Fruit fly (Drosophila melanogaster): ENCODE measurements around the gene Lint-O.

Gene Lint-O

dm6 chrX:2708156-2708734, 9.7 kb downstream of the Lint-O start, which contains the start of gene CG2681 (continued):
- no peak for TF ChIP-seq CG2202 (tag; optimal IDR thresholded peaks at IDR 0.05)
- peak; percentile 53 for TF ChIP-seq CG9932 (GFP tag; IDR thresholded peaks at IDR 0.05)
- no peak for TF ChIP-seq CG12769 (tag; optimal IDR thresholded peaks at IDR 0.05)
- no peak for TF ChIP-seq run (tag; optimal IDR thresholded peaks at IDR 0.05)
- TF ChIP-seq CG16863 (GFP tag; optimal IDR thresholded peaks at IDR 0.05) = peak; percentile 17
- no peak for TF ChIP-seq CG2712 (tag; optimal IDR thresholded peaks at IDR 0.05)
- no peak for TF ChIP-seq Ravus (GFP tag; IDR thresholded peaks at IDR 0.05)
- 0 out of 2 replicates have a peak, but pooled peaks have one; percentile 12 for TF ChIP-seq sens-2 (GFP tag; IDR thresholded peaks at IDR 0.05)
- no peak for TF ChIP-seq CG33557 (GFP tag; optimal IDR thresholded peaks at IDR 0.05)
- no peak for TF ChIP-seq Gsc (GFP tag; IDR thresholded peaks at IDR 0.05)
- no peak for TF ChIP-seq Atf3 (GFP tag; optimal IDR thresholded peaks at IDR 0.05)
- TF ChIP-seq CG1529 (GFP tag; optimal IDR thresholded peaks at IDR 0.05) = no peak
- no peak for TF ChIP-seq Dref (GFP tag; IDR thresholded peaks at IDR 0.05)
- TF ChIP-seq az2 (GFP tag; optimal IDR thresholded peaks at IDR 0.05) = peak; percentile 32
- TF ChIP-seq tap (tag; optimal IDR thresholded peaks at IDR 0.05) = no peak
- TF ChIP-seq BtbVII (GFP tag; optimal IDR thresholded peaks at IDR 0.05) = no peak
- TF ChIP-seq CG1647 (GFP tag; optimal IDR thresholded peaks at IDR 0.05) = no peak
- no peak for TF ChIP-seq maf-S (GFP tag; optimal IDR thresholded peaks at IDR 0.05)
- TF ChIP-seq pzg (GFP tag; optimal IDR thresholded peaks at IDR 0.05) = no peak
- TF ChIP-seq hkb (optimal IDR thresholded peaks at IDR 0.05) = no peak
- TF ChIP-seq hkb (GFP tag; IDR thresholded peaks at IDR 0.05) = peak; percentile 50
- TF ChIP-seq Meics (GFP tag; optimal IDR thresholded peaks at IDR 0.05) = peak; percentile 21
- TF ChIP-seq CG7556 (GFP tag; optimal IDR thresholded peaks at IDR 0.05) = peak; percentile 21
- no peak for TF ChIP-seq hb (GFP tag; IDR thresholded peaks at IDR 0.05; ENCODE audit: partially characterized antibody)
- 0 out of 2 replicates have a peak, but pooled peaks have one; percentile 7 for TF ChIP-seq CG3847 (GFP tag; IDR thresholded peaks at IDR 0.05)
- no peak for TF ChIP-seq crc (GFP tag; optimal IDR thresholded peaks at IDR 0.05)
- TF ChIP-seq CG9797 (GFP tag; optimal IDR thresholded peaks at IDR 0.05) = no peak
- no peak for TF ChIP-seq PHDP (tag; optimal IDR thresholded peaks at IDR 0.05)
- TF ChIP-seq CkIIα-i1 (GFP tag; IDR thresholded peaks at IDR 0.05) = no peak
- TF ChIP-seq wor (GFP tag; IDR thresholded peaks at IDR 0.05) = peak; percentile 24; the same call in 1 of the 2 replicates
- no peak for TF ChIP-seq Fer1 (GFP tag; optimal IDR thresholded peaks at IDR 0.05)
- peak; percentile 31 for TF ChIP-seq bab2 (GFP tag; optimal IDR thresholded peaks at IDR 0.05)
- TF ChIP-seq Optix (GFP tag; IDR thresholded peaks at IDR 0.05) = peak; percentile 56; the same call in 1 of the 3 replicates
- TF ChIP-seq CG17186 (GFP tag; optimal IDR thresholded peaks at IDR 0.05) = no peak
- no peak for TF ChIP-seq CG10543 (GFP tag; optimal IDR thresholded peaks at IDR 0.05)
- TF ChIP-seq MESR4 (GFP tag; optimal IDR thresholded peaks at IDR 0.05) = no peak
- no peak for TF ChIP-seq en (GFP tag; optimal IDR thresholded peaks at IDR 0.05)
- no peak for TF ChIP-seq CG6175 (GFP tag; IDR thresholded peaks at IDR 0.05)
- TF ChIP-seq CG4424 (GFP tag; optimal IDR thresholded peaks at IDR 0.05) = no peak
- TF ChIP-seq CG1603 (tag; optimal IDR thresholded peaks at IDR 0.05) = peak; percentile 50
- TF ChIP-seq corto (GFP tag; optimal IDR thresholded peaks at IDR 0.05) = no peak
- no peak for TF ChIP-seq Adf1 (GFP tag; IDR thresholded peaks at IDR 0.05)
- TF ChIP-seq ham (GFP tag; IDR thresholded peaks at IDR 0.05) = 0 out of 2 replicates have a peak, but pooled peaks have one; percentile 17
- TF ChIP-seq nau (GFP tag; optimal IDR thresholded peaks at IDR 0.05) = no peak
- TF ChIP-seq stc (GFP tag; IDR thresholded peaks at IDR 0.05) = peak; percentile 61; the same call in 1 of the 2 replicates
- TF ChIP-seq sug (tag; optimal IDR thresholded peaks at IDR 0.05) = peak; percentile 20
- TF ChIP-seq Ada2b (GFP tag; IDR thresholded peaks at IDR 0.05) = peak; percentile 63
- TF ChIP-seq CG13624 (GFP tag; optimal IDR thresholded peaks at IDR 0.05) = peak; percentile 20
- peak; percentile 39; the same call in 2 of the 3 replicates for TF ChIP-seq ase (GFP tag; IDR thresholded peaks at IDR 0.05)
- TF ChIP-seq NFAT (GFP tag; IDR thresholded peaks at IDR 0.05) = peak; percentile 62; the same call in 1 of the 2 replicates
- no peak for TF ChIP-seq Fer2 (tag; optimal IDR thresholded peaks at IDR 0.05)
